Worm (Caenorhabditis elegans): ENCODE measurements around the gene F18H3.1.

DNA sequence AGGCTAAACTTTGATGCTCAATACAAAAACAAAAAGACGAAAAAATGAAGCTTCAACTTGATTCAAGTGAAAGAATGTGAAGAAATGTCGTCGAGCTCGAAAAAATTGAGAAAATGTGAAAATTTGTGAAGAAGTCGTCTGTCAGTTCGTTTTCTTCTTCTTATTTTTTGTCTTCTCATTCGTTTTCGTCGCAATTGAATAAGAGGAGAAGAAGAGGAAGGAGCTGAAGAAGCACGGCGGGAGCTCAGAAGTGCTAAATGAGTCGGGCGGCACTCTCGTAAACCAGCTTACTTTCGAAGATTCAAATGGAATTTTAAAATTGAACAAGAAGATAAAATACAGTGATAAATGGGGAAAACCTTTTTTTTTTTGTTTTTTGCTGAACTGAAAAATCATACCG is 14.3 kb upstream of the F18H3.1 start:
- TF ChIP-seq ceh-13 (GFP tag; optimal IDR thresholded peaks at IDR 0.05) (no peak), F13C5.2 (tag; optimal IDR thresholded peaks at IDR 0.05) (no peak), hmg-4 (GFP tag; optimal IDR thresholded peaks at IDR 0.05) (no peak), B0310.2 (tag; optimal IDR thresholded peaks at IDR 0.05) (no peak)
